Fruit fly (Drosophila melanogaster) whole organism, embryonic: ENCODE measurements around the gene CG10481.

ENCODE experiments used
- Aef1 ChIP-seq: fragments of 200-800 bp; sonication (Bioruptor generic); IDR thresholded peaks from 3 replicates; pipeline ENCODE4 v1.3.6; 2022; ENCODE audit warnings: missing biosample characterization, missing genetic modification characterization
- CG10431 ChIP-seq: fragments of 200-800 bp; sonication (Bioruptor generic); optimal IDR thresholded peaks from 3 replicates; lab custom pipeline; 2018; ENCODE audit warnings: missing biosample characterization, mild to moderate bottlenecking, missing genetic modification characterization
- CG10959 ChIP-seq: fragments of 200-800 bp; sonication (Bioruptor generic); IDR thresholded peaks from 2 replicates; pipeline ENCODE4 v1.3.6; 2022; ENCODE audit warnings: missing biosample characterization, missing genetic modification characterization
- CG13775 ChIP-seq: fragments of 200-800 bp; sonication (Bioruptor generic); optimal IDR thresholded peaks from 3 replicates; lab custom pipeline; 2017; ENCODE audit warnings: missing biosample characterization, mild to moderate bottlenecking, missing genetic modification characterization
- CG14441 ChIP-seq: fragments of 200-800 bp; sonication (Bioruptor generic); IDR thresholded peaks from 2 replicates; pipeline ENCODE4 v1.3.6; 2022; ENCODE audit warnings: missing biosample characterization, missing genetic modification characterization
- CG17385 ChIP-seq: fragments of 200-800 bp; sonication (Bioruptor generic); optimal IDR thresholded peaks from 3 replicates; lab custom pipeline; 2018; ENCODE audit warnings: missing biosample characterization, mild to moderate bottlenecking, missing genetic modification characterization
- CG17568 ChIP-seq: fragments of 200-800 bp; sonication (Bioruptor generic); optimal IDR thresholded peaks from 2 replicates; lab custom pipeline; 2018; ENCODE audit warnings: missing biosample characterization, mild to moderate bottlenecking, missing genetic modification characterization, moderate library complexity
- CG1832 ChIP-seq: fragments of 200-800 bp; sonication (Bioruptor generic); optimal IDR thresholded peaks from 2 replicates; lab custom pipeline; 2017; ENCODE audit warnings: missing biosample characterization, mild to moderate bottlenecking, missing genetic modification characterization, inconsistent platforms
- CG18764 ChIP-seq: fragments of 200-800 bp; sonication (Bioruptor generic); optimal IDR thresholded peaks from 3 replicates; lab custom pipeline; 2016; ENCODE audit warnings: missing biosample characterization, missing genetic modification characterization
- CG2120 ChIP-seq: fragments of 200-800 bp; sonication (Bioruptor generic); optimal IDR thresholded peaks from 3 replicates; lab custom pipeline; 2016; ENCODE audit warnings: missing biosample characterization, missing genetic modification characterization
- CG2202 ChIP-seq: fragments of 200-800 bp; sonication (Bioruptor generic); optimal IDR thresholded peaks from 2 replicates; lab custom pipeline; 2018; ENCODE audit warnings: missing biosample characterization, mild to moderate bottlenecking, missing genetic modification characterization
- CG2712 ChIP-seq: fragments of 200-800 bp; optimal IDR thresholded peaks from 3 replicates; lab custom pipeline; 2019; ENCODE audit warnings: missing biosample characterization, mild to moderate bottlenecking, missing genetic modification characterization, moderate library complexity
- CG30020 ChIP-seq: fragments of 200-800 bp; optimal IDR thresholded peaks from 2 replicates; lab custom pipeline; 2019; ENCODE audit warnings: missing biosample characterization, mild to moderate bottlenecking, missing genetic modification characterization, moderate library complexity
- CG3163 ChIP-seq: fragments of 200-800 bp; sonication (Bioruptor generic); optimal IDR thresholded peaks from 3 replicates; lab custom pipeline; 2016; ENCODE audit warnings: missing biosample characterization, missing genetic modification characterization
- CG6683 ChIP-seq: fragments of 200-800 bp; sonication (Bioruptor generic); optimal IDR thresholded peaks from 2 replicates; lab custom pipeline; 2017; ENCODE audit warnings: missing biosample characterization, mild to moderate bottlenecking, missing genetic modification characterization, missing genetic modification reagents
- CG7987 ChIP-seq: fragments of 200-800 bp; sonication (Bioruptor generic); optimal IDR thresholded peaks from 2 replicates; lab custom pipeline; 2018; ENCODE audit warnings: missing biosample characterization, mild to moderate bottlenecking, missing genetic modification characterization, moderate library complexity
- CG8089 ChIP-seq: fragments of 200-800 bp; sonication (Bioruptor generic); optimal IDR thresholded peaks from 3 replicates; lab custom pipeline; 2016; ENCODE audit warnings: missing biosample characterization, missing genetic modification characterization
- CG8388 ChIP-seq: fragments of 200-800 bp; sonication (Bioruptor generic); optimal IDR thresholded peaks from 2 replicates; lab custom pipeline; 2019; ENCODE audit warnings: missing biosample characterization, mild to moderate bottlenecking, missing genetic modification characterization, moderate library complexity
- CG9817 ChIP-seq: fragments of 200-800 bp; sonication (Bioruptor generic); optimal IDR thresholded peaks from 2 replicates; lab custom pipeline; 2018; ENCODE audit warnings: missing biosample characterization, mild to moderate bottlenecking, missing genetic modification characterization, moderate library complexity
- CG9932 ChIP-seq: fragments of 200-800 bp; sonication (Bioruptor generic); IDR thresholded peaks from 2 replicates; pipeline ENCODE4 v1.3.6; 2022; ENCODE audit warnings: missing biosample characterization, missing genetic modification characterization
- CHES-1-like ChIP-seq: fragments of 200-800 bp; sonication (Bioruptor generic); optimal IDR thresholded peaks from 2 replicates; lab custom pipeline; 2016; ENCODE audit warnings: missing biosample characterization, missing genetic modification characterization
- Dbx ChIP-seq: fragments of 200-800 bp; sonication (Bioruptor generic); IDR thresholded peaks from 3 replicates; pipeline ENCODE4 v1.3.6; 2022; ENCODE audit warnings: missing biosample characterization, missing genetic modification characterization
- Dll ChIP-seq: fragments of 200-800 bp; sonication (Bioruptor generic); IDR thresholded peaks from 4 replicates; pipeline ENCODE4 v1.3.6; 2022; ENCODE audit warnings: missing biosample characterization, missing genetic modification characterization; ENCODE audit not compliant: partially characterized antibody
- Dp ChIP-seq: fragments of 200-800 bp; sonication (Bioruptor generic); optimal IDR thresholded peaks from 2 replicates; lab custom pipeline; 2018; ENCODE audit warnings: missing biosample characterization, mild to moderate bottlenecking, missing genetic modification characterization, moderate library complexity
- Fer3 ChIP-seq: fragments of 200-800 bp; sonication (Bioruptor generic); optimal IDR thresholded peaks from 2 replicates; lab custom pipeline; 2018; ENCODE audit warnings: missing biosample characterization, mild to moderate bottlenecking, missing genetic modification characterization, moderate library complexity
- H15 ChIP-seq: fragments of 200-800 bp; sonication (Bioruptor generic); IDR thresholded peaks from 3 replicates; pipeline ENCODE4 v1.3.6; 2022; ENCODE audit warnings: missing biosample characterization, missing genetic modification characterization
- Mad ChIP-seq: fragments of 200-800 bp; sonication (Bioruptor generic); optimal IDR thresholded peaks from 2 replicates; lab custom pipeline; 2016; ENCODE audit warnings: missing biosample characterization, missing genetic modification characterization
- PHDP ChIP-seq: fragments of 200-800 bp; sonication (Bioruptor generic); optimal IDR thresholded peaks from 3 replicates; lab custom pipeline; 2018; ENCODE audit warnings: missing biosample characterization, mild to moderate bottlenecking, missing genetic modification characterization, moderate library complexity
- Rx ChIP-seq: fragments of 200-800 bp; sonication (Bioruptor generic); IDR thresholded peaks from 2 replicates; pipeline ENCODE4 v1.3.6; 2022; ENCODE audit warnings: missing biosample characterization, missing genetic modification characterization
- ash1 ChIP-seq: fragments of 200-800 bp; sonication (Bioruptor generic); optimal IDR thresholded peaks from 2 replicates; lab custom pipeline; 2018; ENCODE audit warnings: missing biosample characterization, mild to moderate bottlenecking, missing genetic modification characterization
- bab2 ChIP-seq: fragments of 200-800 bp; sonication (Bioruptor generic); optimal IDR thresholded peaks from 2 replicates; lab custom pipeline; 2016; ENCODE audit warnings: missing biosample characterization, missing genetic modification characterization
- dan ChIP-seq: fragments of 200-800 bp; sonication (Bioruptor generic); IDR thresholded peaks from 2 replicates; pipeline ENCODE4 v1.3.6; 2022; ENCODE audit warnings: missing biosample characterization, missing genetic modification characterization
- dimm ChIP-seq: fragments of 200-800 bp; sonication (Bioruptor generic); IDR thresholded peaks from 2 replicates; pipeline ENCODE4 v1.3.6; 2022; ENCODE audit warnings: missing biosample characterization, missing genetic modification characterization
- esg ChIP-seq: fragments of 200-800 bp; sonication (Bioruptor generic); conservative IDR thresholded peaks from 2 replicates; pipeline ENCODE4 v1.3.6; 2022; ENCODE audit warnings: missing biosample characterization, missing genetic modification characterization
- ewg ChIP-seq: fragments of 200-800 bp; sonication (Bioruptor generic); optimal IDR thresholded peaks from 3 replicates; lab custom pipeline; 2017; ENCODE audit warnings: mild to moderate bottlenecking, missing biosample characterization, missing genetic modification reagents, missing genetic modification characterization
- fd102C ChIP-seq: fragments of 200-800 bp; sonication (Bioruptor generic); optimal IDR thresholded peaks from 2 replicates; lab custom pipeline; 2018; ENCODE audit warnings: missing biosample characterization, mild to moderate bottlenecking, missing genetic modification characterization, moderate library complexity
- gcm ChIP-seq: fragments of 200-800 bp; sonication (Bioruptor generic); optimal IDR thresholded peaks from 2 replicates; lab custom pipeline; 2019; ENCODE audit warnings: missing biosample characterization, mild to moderate bottlenecking, missing genetic modification characterization, moderate library complexity
- gfzf ChIP-seq: fragments of 200-800 bp; sonication (Bioruptor generic); optimal IDR thresholded peaks from 2 replicates; lab custom pipeline; 2016; ENCODE audit warnings: missing biosample characterization, mild to moderate bottlenecking, missing genetic modification characterization, moderate library complexity
- her ChIP-seq: fragments of 200-800 bp; sonication (Bioruptor generic); optimal IDR thresholded peaks from 2 replicates; lab custom pipeline; 2016; ENCODE audit warnings: missing biosample characterization, missing genetic modification characterization
- ind ChIP-seq: fragments of 200-800 bp; sonication (Bioruptor generic); optimal IDR thresholded peaks from 3 replicates; lab custom pipeline; 2016; ENCODE audit warnings: missing biosample characterization, missing genetic modification characterization
- ken ChIP-seq: fragments of 200-800 bp; sonication (Bioruptor generic); IDR thresholded peaks from 3 replicates; pipeline ENCODE4 v1.3.6; 2022; ENCODE audit warnings: missing biosample characterization, missing genetic modification characterization
- nerfin-1 ChIP-seq: fragments of 200-800 bp; sonication (Bioruptor generic); optimal IDR thresholded peaks from 3 replicates; lab custom pipeline; 2019; ENCODE audit warnings: missing biosample characterization, mild to moderate bottlenecking, missing genetic modification characterization, moderate library complexity
- pnt ChIP-seq: fragments of 200-800 bp; sonication (Bioruptor generic); optimal IDR thresholded peaks from 3 replicates; lab custom pipeline; 2016; ENCODE audit warnings: missing biosample characterization, missing genetic modification characterization
- pzg ChIP-seq: fragments of 200-800 bp; sonication (Bioruptor generic); optimal IDR thresholded peaks from 3 replicates; lab custom pipeline; 2018; ENCODE audit warnings: missing biosample characterization, mild to moderate bottlenecking, missing genetic modification characterization, moderate library complexity
- sens-2 ChIP-seq: fragments of 200-800 bp; sonication (Bioruptor generic); IDR thresholded peaks from 2 replicates; pipeline ENCODE4 v1.3.6; 2022; ENCODE audit warnings: missing biosample characterization, missing genetic modification characterization
- ssp ChIP-seq: fragments of 200-800 bp; sonication (Bioruptor generic); IDR thresholded peaks from 2 replicates; pipeline ENCODE4 v1.3.6; 2022; ENCODE audit warnings: missing biosample characterization, missing genetic modification characterization
- stwl ChIP-seq: fragments of 200-800 bp; sonication (Bioruptor generic); optimal IDR thresholded peaks from 3 replicates; lab custom pipeline; 2018; ENCODE audit warnings: missing biosample characterization, mild to moderate bottlenecking, missing genetic modification characterization, moderate library complexity
- tio ChIP-seq: fragments of 200-800 bp; sonication (Bioruptor generic); optimal IDR thresholded peaks from 2 replicates; lab custom pipeline; 2017; ENCODE audit warnings: missing biosample characterization, missing genetic modification characterization, inconsistent platforms
- ttk ChIP-seq: fragments of 200-800 bp; sonication (Bioruptor generic); IDR thresholded peaks from 2 replicates; pipeline ENCODE4 v2.1.2; 2022; ENCODE audit warnings: missing biosample characterization, missing genetic modification characterization
- twi ChIP-seq: fragments of 200-800 bp; optimal IDR thresholded peaks from 2 replicates; lab custom pipeline; 2019; ENCODE audit warnings: missing biosample characterization, mild to moderate bottlenecking, missing genetic modification characterization, moderate library complexity
- unpg ChIP-seq: fragments of 200-800 bp; sonication (Bioruptor generic); optimal IDR thresholded peaks from 3 replicates; lab custom pipeline; 2018; ENCODE audit warnings: missing biosample characterization, mild to moderate bottlenecking, missing genetic modification characterization, moderate library complexity

Gene CG10481

DNA sequence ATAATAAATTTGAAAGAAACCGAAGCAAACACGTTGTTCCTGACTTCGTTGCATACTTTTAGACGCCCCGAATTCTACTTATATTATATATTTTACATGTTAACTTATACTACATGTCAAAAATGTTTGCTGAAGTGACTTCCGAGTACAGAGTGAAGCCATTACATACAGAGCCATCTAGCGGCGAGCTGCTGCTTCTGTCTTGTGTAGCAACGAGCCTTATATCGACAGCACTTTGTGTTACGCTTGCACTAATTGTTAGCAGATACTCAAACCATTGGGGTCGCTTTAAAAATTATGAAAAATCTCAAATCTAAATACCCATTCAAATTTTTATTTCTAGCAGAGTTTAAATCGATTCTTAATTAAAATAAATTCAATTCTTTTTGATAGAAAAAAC lies 4.9 kb downstream of the CG10481 start (continued):
- no peak for TF ChIP-seq dan (GFP tag; lab: Robert Waterston, UW)
- TF ChIP-seq CG17568 (GFP tag; lab: Kevin White, UChicago) = peak; percentile 5
- peak; percentile 64 for TF ChIP-seq CG9932 (GFP tag; lab: Robert Waterston, UW)
- peak; percentile 55 for TF ChIP-seq bab2 (GFP tag; lab: Kevin White, UChicago)
- TF ChIP-seq sens-2 (GFP tag; lab: Robert Waterston, UW) = no peak; the same call in 1 of the 2 replicates
- peak; percentile 63 for TF ChIP-seq ttk (GFP tag; lab: Robert Waterston, UW)
- TF ChIP-seq CG17385 (GFP tag; lab: Kevin White, UChicago) = peak; percentile 26
- TF ChIP-seq CG18764 = peak; percentile 64
- peak; percentile 84 for TF ChIP-seq CG2712 (tag; lab: Kevin White, UChicago)
- no peak for TF ChIP-seq CG10431 (GFP tag; lab: Kevin White, UChicago)
- peak; percentile 88 for TF ChIP-seq Dbx (GFP tag; lab: Robert Waterston, UW)
- no peak for TF ChIP-seq CG14441 (GFP tag; lab: Robert Waterston, UW)
- peak; percentile 54 for TF ChIP-seq Fer3
- peak; percentile 11 for TF ChIP-seq tio (GFP tag; lab: Kevin White, UChicago)
- peak; percentile 41 for TF ChIP-seq CG2202 (tag; lab: Kevin White, UChicago)
- peak; percentile 61 for TF ChIP-seq ewg (GFP tag; lab: Kevin White, UChicago)
- TF ChIP-seq CG7987 (GFP tag; lab: Kevin White, UChicago) = peak; percentile 80
- peak; percentile 40 for TF ChIP-seq CG6683 (GFP tag; lab: Kevin White, UChicago)
- TF ChIP-seq ash1 (GFP tag; lab: Kevin White, UChicago) = no peak
- TF ChIP-seq pzg (GFP tag; lab: Kevin White, UChicago) = peak; percentile 27
- peak; percentile 48; the same call in 1 of the 3 replicates for TF ChIP-seq H15 (GFP tag; lab: Robert Waterston, UW)
- peak; percentile 81 for TF ChIP-seq ken (GFP tag; lab: Robert Waterston, UW)
- peak; percentile 27 for TF ChIP-seq CHES-1-like (GFP tag; lab: Kevin White, UChicago)
- no peak for TF ChIP-seq Rx
- peak; percentile 75 for TF ChIP-seq CG9817 (tag; lab: Kevin White, UChicago)
- peak; percentile 30 for TF ChIP-seq fd102C (GFP tag; lab: Kevin White, UChicago)
- TF ChIP-seq her (GFP tag; lab: Kevin White, UChicago) = peak; percentile 71
- peak; percentile 73 for TF ChIP-seq stwl (tag; lab: Kevin White, UChicago)
- TF ChIP-seq CG8089 (GFP tag; lab: Kevin White, UChicago) = peak; percentile 59
- peak; percentile 3 for TF ChIP-seq CG30020 (tag; lab: Kevin White, UChicago)
- TF ChIP-seq dimm (GFP tag; lab: Robert Waterston, UW) = no peak
- peak; percentile 65 for TF ChIP-seq Aef1 (GFP tag; lab: Robert Waterston, UW)
- peak; percentile 56 for TF ChIP-seq gfzf (GFP tag; lab: Kevin White, UChicago)
- TF ChIP-seq unpg (GFP tag; lab: Kevin White, UChicago) = peak; percentile 59
- TF ChIP-seq CG13775 (GFP tag; lab: Kevin White, UChicago) = peak; percentile 61
- peak; percentile 73 for TF ChIP-seq ind (GFP tag; lab: Kevin White, UChicago)
- TF ChIP-seq Mad (GFP tag; lab: Kevin White, UChicago) = peak; percentile 56
- peak; percentile 36 for TF ChIP-seq CG3163 (GFP tag; lab: Kevin White, UChicago)
- TF ChIP-seq CG2120 (GFP tag; lab: Kevin White, UChicago) = peak; percentile 55
- TF ChIP-seq Dp (GFP tag; lab: Kevin White, UChicago) = peak; percentile 36
- TF ChIP-seq CG10959 (GFP tag; lab: Robert Waterston, UW) = peak; percentile 39; the same call in 1 of the 2 replicates
- TF ChIP-seq CG8388 (GFP tag; lab: Kevin White, UChicago) = peak; percentile 22
- TF ChIP-seq PHDP (tag; lab: Kevin White, UChicago) = peak; percentile 58
- 0 out of 2 replicates have a peak, but pooled peaks have one; percentile 9 for TF ChIP-seq esg (GFP tag; lab: Robert Waterston, UW)
- peak; percentile 48 for TF ChIP-seq ssp (GFP tag; lab: Robert Waterston, UW)
- no peak for TF ChIP-seq Dll
- peak; percentile 45 for TF ChIP-seq twi
- peak; percentile 71 for TF ChIP-seq pnt (GFP tag; lab: Kevin White, UChicago)
- peak; percentile 6 for TF ChIP-seq nerfin-1
- TF ChIP-seq CG1832 (GFP tag; lab: Kevin White, UChicago) = no peak
- TF ChIP-seq gcm (GFP tag; lab: Kevin White, UChicago) = no peak
